Worm (Caenorhabditis elegans): ENCODE measurements around the gene K11C4.1.

K11C4.1 gene

DNA sequence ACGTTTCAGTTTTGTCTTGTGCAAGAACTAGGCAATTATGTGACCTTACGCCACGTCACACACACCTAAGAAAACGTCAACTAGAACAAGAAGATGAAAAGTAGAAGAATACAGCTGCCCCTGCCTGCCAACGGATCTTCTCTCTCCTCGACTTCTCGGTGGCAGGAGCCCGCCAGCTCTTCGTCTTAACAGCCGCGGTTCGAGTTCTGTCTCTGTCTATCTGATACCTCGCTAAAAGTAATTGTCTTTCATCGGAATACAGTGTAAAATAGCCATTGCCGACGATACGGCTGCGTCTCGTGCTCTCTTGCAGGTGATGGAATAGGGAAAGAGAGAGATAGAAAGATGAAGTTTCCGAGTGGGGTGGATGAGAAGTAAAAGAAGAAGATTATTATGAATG lies 33.5 kb downstream of the K11C4.1 start:
- TF ChIP-seq ceh-39 (tag; optimal IDR thresholded peaks at IDR 0.05) (no peak), unc-62 (GFP tag; optimal IDR thresholded peaks at IDR 0.05) (peak; percentile 59), ztf-11 (tag; optimal IDR thresholded peaks at IDR 0.05) (no peak), M03D4.4 (tag; optimal IDR thresholded peaks at IDR 0.05) (peak; percentile 8), ham-2 (GFP tag; optimal IDR thresholded peaks at IDR 0.05) (no peak), mep-1 (tag; optimal IDR thresholded peaks at IDR 0.05) (no peak), unc-120 (tag; optimal IDR thresholded peaks at IDR 0.05; ENCODE audit: poor library complexity, severe bottlenecking) (peak; percentile 81), hlh-1 (tag; optimal IDR thresholded peaks at IDR 0.05) (peak; percentile 85), nhr-2 (tag; optimal IDR thresholded peaks at IDR 0.05) (no peak)

DNA sequence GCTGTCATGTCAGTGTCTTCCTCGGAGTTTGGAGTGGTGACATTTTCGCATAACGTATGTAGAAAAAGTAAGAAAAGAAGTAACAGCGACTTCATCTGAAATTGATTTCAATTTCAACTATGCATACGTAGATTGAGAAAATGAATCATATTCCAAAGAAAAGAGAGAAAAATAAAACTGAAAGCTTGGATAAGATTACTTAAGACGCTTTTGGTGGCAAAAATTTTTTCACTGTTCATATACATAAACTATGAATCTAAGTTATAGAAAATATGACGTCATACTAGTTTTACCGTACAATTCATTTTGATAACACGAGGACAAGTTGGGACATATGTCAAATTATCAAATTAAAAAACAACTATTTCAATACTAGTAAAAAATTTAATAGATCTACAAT lies 37.4 kb downstream of the K11C4.1 start, which contains the start of gene lipl-6:
Gene lipl-6, minus strand, starts transcription at position 101 of the 400 bp plus-strand sequence.
- TF ChIP-seq cnd-1 (tag; optimal IDR thresholded peaks at IDR 0.05) (no peak), zip-8 (tag; optimal IDR thresholded peaks at IDR 0.05) (peak; percentile 87)

DNA sequence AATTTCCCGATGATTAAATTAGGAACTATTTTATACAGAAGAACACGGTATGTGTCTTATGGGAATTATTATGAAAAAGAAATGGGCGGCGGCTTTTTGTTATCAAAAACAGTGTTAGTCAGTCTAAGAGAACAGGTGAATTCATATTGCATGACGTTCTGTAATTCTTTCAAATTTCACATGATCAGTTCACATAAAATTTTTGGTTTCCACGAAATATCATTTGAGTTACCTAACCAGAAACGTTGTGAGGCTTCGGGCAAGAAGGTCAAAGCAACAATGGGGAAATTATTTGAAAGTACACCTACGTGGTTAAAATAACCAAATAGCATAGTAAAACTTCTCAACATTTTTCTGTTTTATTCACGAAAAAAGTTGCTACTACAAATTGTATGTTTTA lies 39.1 kb downstream of the K11C4.1 start, which contains the start of gene Y57E12B.10:
Gene Y57E12B.10, minus strand, starts transcription at position 101 of the 400 bp plus-strand sequence.
- TF ChIP-seq unc-62 (GFP tag; optimal IDR thresholded peaks at IDR 0.05) (no peak), drap-1 (GFP tag; optimal IDR thresholded peaks at IDR 0.05) (no peak), nhr-2 (tag; optimal IDR thresholded peaks at IDR 0.05) (no peak), pha-4 (tag; optimal IDR thresholded peaks at IDR 0.05) (no peak), elt-1 (tag; optimal IDR thresholded peaks at IDR 0.05; ENCODE audit: borderline replicate concordance, insufficient read depth) (no peak), zip-8 (tag; optimal IDR thresholded peaks at IDR 0.05) (no peak), ceh-43 (GFP tag; optimal IDR thresholded peaks at IDR 0.05) (no peak), tbx-8 (GFP tag; optimal IDR thresholded peaks at IDR 0.05) (no peak), mep-1 (tag; optimal IDR thresholded peaks at IDR 0.05) (no peak), unc-120 (tag; optimal IDR thresholded peaks at IDR 0.05; ENCODE audit: poor library complexity, severe bottlenecking) (no peak), nhr-237 (tag; optimal IDR thresholded peaks at IDR 0.05) (no peak), lsy-2 (tag; optimal IDR thresholded peaks at IDR 0.05) (no peak), unc-39 (tag; optimal IDR thresholded peaks at IDR 0.05) (no peak), snpc-4 (tag; optimal IDR thresholded peaks at IDR 0.05) (no peak), nhr-76 (tag; optimal IDR thresholded peaks at IDR 0.05) (no peak), lin-13 (tag; optimal IDR thresholded peaks at IDR 0.05) (no peak)

DNA sequence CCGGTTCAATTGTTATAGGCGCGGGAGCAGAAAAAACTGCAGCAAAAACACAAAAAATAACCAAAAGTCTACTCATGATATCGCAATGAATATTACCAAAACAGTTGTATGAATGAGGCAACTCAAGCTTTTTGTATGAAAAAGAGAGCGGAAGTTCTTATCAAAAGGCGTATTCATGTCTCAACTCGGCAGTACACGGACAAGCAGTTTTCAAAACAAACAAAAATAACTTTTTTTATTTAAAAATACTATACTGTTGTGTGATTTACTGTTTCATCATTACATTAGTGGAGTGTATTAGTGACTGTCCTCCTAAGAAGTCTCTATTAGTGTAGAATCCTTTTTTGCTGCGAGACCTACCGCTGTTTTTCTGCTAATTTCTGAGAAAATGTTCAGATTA lies 50.6 kb downstream of the K11C4.1 start, which contains the start of gene Y57E12B.4:
Gene Y57E12B.4, minus strand, starts transcription at position 101 of the 400 bp plus-strand sequence.
- TF ChIP-seq nhr-2 (tag; optimal IDR thresholded peaks at IDR 0.05) = no peak
- no peak for TF ChIP-seq flh-1 (GFP tag; optimal IDR thresholded peaks at IDR 0.05)
- no peak for TF ChIP-seq unc-120 (tag; optimal IDR thresholded peaks at IDR 0.05; ENCODE audit: poor library complexity, severe bottlenecking)
- TF ChIP-seq drap-1 (GFP tag; optimal IDR thresholded peaks at IDR 0.05) = no peak
- TF ChIP-seq nhr-28 (tag; optimal IDR thresholded peaks at IDR 0.05) = no peak
- no peak for TF ChIP-seq lsy-2 (tag; optimal IDR thresholded peaks at IDR 0.05)
- no peak for TF ChIP-seq ceh-39 (tag; optimal IDR thresholded peaks at IDR 0.05)
- no peak for TF ChIP-seq mls-2 (tag; optimal IDR thresholded peaks at IDR 0.05)
- TF ChIP-seq bed-3 (GFP tag; optimal IDR thresholded peaks at IDR 0.05) = no peak

Data from whole organism, mixed stage, embryonic.